Worm (Caenorhabditis elegans) whole organism, L1 larva: ENCODE data around the gene haf-8.

Experiments
- C16A3.4 ChIP-seq: fragments of 150-350 bp; optimal IDR thresholded peaks from 2 replicates; lab custom pipeline; 2014; ENCODE audit warnings: missing biosample characterization, missing genetic modification characterization
- blmp-1 ChIP-seq: fragments of 150-350 bp; optimal IDR thresholded peaks from 2 replicates; lab custom pipeline; 2014; ENCODE audit warnings: missing biosample characterization, missing genetic modification characterization
- ceh-82 ChIP-seq, 3 experiments: fragments of 150-350 bp in 1 of 3; sonication (generic microtip) in 2 of 3; optimal IDR thresholded peaks; 2 replicates each; lab custom pipeline; 2014 to 2017; ENCODE audit warnings: missing biosample characterization in 3 of 3, missing genetic modification characterization in 3 of 3
- ceh-88 ChIP-seq: fragments of 200-800 bp; sonication (Bioruptor generic); IDR thresholded peaks from 2 replicates; pipeline ENCODE4 v1.3.6; 2022; ENCODE audit warnings: missing genetic modification characterization, missing compliant biosample characterization
- ceh-90 ChIP-seq: sonication (generic microtip); optimal IDR thresholded peaks from 2 replicates; lab custom pipeline; 2016; ENCODE audit warnings: missing genetic modification characterization, missing compliant biosample characterization
- efl-1 ChIP-seq, 4 experiments: fragments of 150-350 bp; optimal IDR thresholded peaks in 3 of 4; peaks in 1 of 4; 1 replicate in 1 of 4; 2 replicates in 3 of 4; lab custom pipeline; 2014; ENCODE audit warnings: missing biosample characterization in 2 of 4, missing genetic modification characterization in 2 of 4, missing genetic modification reagents in 2 of 4
- elt-3 ChIP-seq, 6 experiments: fragments of 150-350 bp in 1 of 6; sonication (generic microtip); optimal IDR thresholded peaks; 2 replicates each; lab custom pipeline; 2017 to 2018; ENCODE audit warnings: missing biosample characterization in 6 of 6, missing genetic modification characterization in 6 of 6, inconsistent platforms in 1 of 6
- fkh-4 ChIP-seq: sonication (generic microtip); optimal IDR thresholded peaks from 2 replicates; lab custom pipeline; 2016; ENCODE audit warnings: missing compliant biosample characterization, missing genetic modification characterization, borderline replicate concordance
- grh-1 ChIP-seq: fragments of 200-800 bp; sonication (Bioruptor generic); IDR thresholded peaks from 2 replicates; pipeline ENCODE4 v1.3.6; 2022; ENCODE audit warnings: missing genetic modification reagents, missing genetic modification characterization, missing compliant biosample characterization
- irx-1 ChIP-seq: sonication (generic microtip); optimal IDR thresholded peaks from 2 replicates; lab custom pipeline; 2016; ENCODE audit warnings: missing genetic modification characterization, missing compliant biosample characterization
- lin-14 ChIP-seq: fragments of 200-800 bp; sonication (Bioruptor generic); optimal IDR thresholded peaks from 2 replicates; lab custom pipeline; 2018; ENCODE audit warnings: mild to moderate bottlenecking, missing genetic modification characterization, moderate library complexity, missing compliant biosample characterization
- lin-35 ChIP-seq, 2 experiments: fragments of 150-350 bp; optimal IDR thresholded peaks; 2 replicates each; lab custom pipeline; 2014; ENCODE audit warnings: missing biosample characterization in 2 of 2, missing genetic modification characterization in 2 of 2, missing genetic modification reagents in 2 of 2
- lsy-2 ChIP-seq, 2 experiments: fragments of 150-350 bp; optimal IDR thresholded peaks; 2 replicates each; lab custom pipeline; 2014; ENCODE audit warnings: missing biosample characterization in 2 of 2, missing genetic modification characterization in 2 of 2
- mep-1 ChIP-seq: fragments of 150-350 bp; optimal IDR thresholded peaks from 2 replicates; lab custom pipeline; 2014; ENCODE audit warnings: missing biosample characterization, missing genetic modification characterization
- nhr-19 ChIP-seq: fragments of 200-800 bp; sonication (Bioruptor generic); conservative IDR thresholded peaks from 2 replicates; pipeline ENCODE4 v1.3.6; 2022; ENCODE audit warnings: missing genetic modification characterization, missing compliant biosample characterization
- nhr-20 ChIP-seq: sonication (generic microtip); optimal IDR thresholded peaks from 2 replicates; lab custom pipeline; 2016; ENCODE audit warnings: mild to moderate bottlenecking, missing genetic modification characterization, missing compliant biosample characterization
- nhr-47 ChIP-seq: sonication (generic microtip); optimal IDR thresholded peaks from 2 replicates; lab custom pipeline; 2016; ENCODE audit warnings: mild to moderate bottlenecking, missing genetic modification characterization, moderate library complexity, missing compliant biosample characterization
- nhr-71 ChIP-seq: sonication (generic microtip); optimal IDR thresholded peaks from 2 replicates; lab custom pipeline; 2016; ENCODE audit warnings: mild to moderate bottlenecking, missing genetic modification characterization, moderate library complexity, missing compliant biosample characterization
- nhr-85 ChIP-seq: sonication (generic microtip); peaks from one replicate; lab custom pipeline; 2016; ENCODE audit warnings: missing genetic modification characterization, inconsistent platforms, missing compliant biosample characterization
- nhr-90 ChIP-seq: sonication (generic microtip); optimal IDR thresholded peaks from 2 replicates; lab custom pipeline; 2016; ENCODE audit warnings: mild to moderate bottlenecking, missing genetic modification characterization, missing compliant biosample characterization; ENCODE audit not compliant: poor library complexity
- pax-3 ChIP-seq: fragments of 200-800 bp; sonication (Bioruptor generic); optimal IDR thresholded peaks from 2 replicates; lab custom pipeline; 2018; ENCODE audit warnings: mild to moderate bottlenecking, missing genetic modification characterization, moderate library complexity, missing compliant biosample characterization
- snu-23 ChIP-seq: sonication (generic microtip); optimal IDR thresholded peaks from 2 replicates; lab custom pipeline; 2016; ENCODE audit warnings: missing genetic modification characterization, missing compliant biosample characterization
- sptf-1 ChIP-seq: fragments of 150-350 bp; optimal IDR thresholded peaks from 2 replicates; lab custom pipeline; 2014; ENCODE audit warnings: missing biosample characterization, missing genetic modification characterization
- sup-37 ChIP-seq: fragments of 200-800 bp; sonication (Bioruptor generic); optimal IDR thresholded peaks from 2 replicates; lab custom pipeline; 2018; ENCODE audit warnings: mild to moderate bottlenecking, missing genetic modification characterization, missing compliant biosample characterization
- tbx-2 ChIP-seq: sonication (generic microtip); optimal IDR thresholded peaks from 2 replicates; lab custom pipeline; 2016; ENCODE audit warnings: missing genetic modification characterization, missing compliant biosample characterization
- unc-130 ChIP-seq: fragments of 150-350 bp; optimal IDR thresholded peaks from 2 replicates; lab custom pipeline; 2017; ENCODE audit warnings: missing biosample characterization, missing genetic modification characterization, inconsistent platforms
- vab-15 ChIP-seq: sonication (generic microtip); optimal IDR thresholded peaks from 2 replicates; lab custom pipeline; 2017; ENCODE audit warnings: missing genotype, mild to moderate bottlenecking, missing genetic modification characterization, missing compliant biosample characterization
- xbp-1 ChIP-seq: sonication (generic microtip); optimal IDR thresholded peaks from 2 replicates; lab custom pipeline; 2016; ENCODE audit warnings: missing genetic modification characterization, missing compliant biosample characterization

haf-8 gene

ce11 chrIV:14677095-14677633, 22.6 kb downstream of the haf-8 start, which contains the start of gene Y57G11C.31:
Y57G11C.31 (plus strand) TSS chrIV:14677370.
- TF ChIP-seq nhr-85 (tag; lab: Kevin White, UChicago) (peak; percentile 66), ceh-90 (tag; lab: Kevin White, UChicago) (no peak), ceh-82 (tag; optimal IDR thresholded peaks at IDR 0.05; lab: Kevin White, UChicago) (no peak), blmp-1 (tag; lab: Kevin White, UChicago) (no peak), C16A3.4 (tag; lab: Kevin White, UChicago) (no peak), elt-3 (tag; optimal IDR thresholded peaks at IDR 0.05; lab: Kevin White, UChicago) (peak in 2 of 6 experiments; percentile 14 to 44), efl-1 (optimal IDR thresholded peaks at IDR 0.05; lab: Kevin White, UChicago) (no peak), efl-1 (GFP tag; optimal IDR thresholded peaks at IDR 0.05 in 1 of 2; lab: Kevin White, UChicago) (peak in 1 of 2 experiments; percentile 86), irx-1 (no peak)

DNA sequence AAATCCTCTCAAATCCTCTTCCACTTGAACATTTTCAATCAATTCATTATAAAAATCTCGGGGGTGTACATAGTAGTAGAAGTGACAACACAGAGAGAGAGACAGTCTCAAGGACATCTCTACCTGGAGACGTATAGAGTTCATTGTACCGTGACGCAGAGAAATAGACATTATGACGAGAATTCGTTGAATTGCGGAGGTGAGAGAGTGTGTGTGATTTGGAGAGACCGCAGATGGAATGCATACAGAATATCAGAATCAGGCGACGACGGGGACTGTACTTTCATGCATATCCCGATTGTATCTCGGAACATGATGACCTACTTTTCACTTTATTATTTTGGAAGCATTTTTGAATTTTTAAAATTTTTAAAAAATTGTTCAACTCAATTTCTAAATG, 24.0 kb downstream of the haf-8 start:
- TF ChIP-seq nhr-71 (tag; lab: Kevin White, UChicago) (peak; percentile 49), efl-1 (optimal IDR thresholded peaks at IDR 0.05; lab: Kevin White, UChicago) (peak in 1 of 2 experiments; percentile 26), efl-1 (GFP tag; optimal IDR thresholded peaks at IDR 0.05 in 1 of 2; lab: Kevin White, UChicago) (peak in 1 of 2 experiments; percentile 63), snu-23 (GFP tag; lab: Kevin White, UChicago) (peak; percentile 75), ceh-88 (no peak), xbp-1 (tag; lab: Kevin White, UChicago) (peak; percentile 14), nhr-85 (tag; lab: Kevin White, UChicago) (peak; percentile 95), nhr-19 (GFP tag; lab: Robert Waterston, UW) (no peak), pax-3 (tag; lab: Kevin White, UChicago) (no peak), grh-1 (GFP tag; lab: Robert Waterston, UW) (0 out of 2 replicates have a peak, but pooled peaks have one; percentile 38), nhr-90 (tag; lab: Kevin White, UChicago) (peak; percentile 30), lin-35 (GFP tag; optimal IDR thresholded peaks at IDR 0.05; lab: Kevin White, UChicago) (peak in 1 of 2 experiments; percentile 41), nhr-20 (tag; lab: Kevin White, UChicago) (peak; percentile 55), lsy-2 (tag; optimal IDR thresholded peaks at IDR 0.05; lab: Kevin White, UChicago) (peak; percentile 20 to 44), blmp-1 (tag; lab: Kevin White, UChicago) (peak; percentile 88), elt-3 (tag; optimal IDR thresholded peaks at IDR 0.05; lab: Kevin White, UChicago) (peak in 1 of 6 experiments; percentile 45), tbx-2 (tag; lab: Kevin White, UChicago) (peak; percentile 3), vab-15 (tag; lab: Kevin White, UChicago) (no peak), mep-1 (tag; lab: Kevin White, UChicago) (peak; percentile 77), nhr-47 (tag; lab: Kevin White, UChicago) (peak; percentile 23)

DNA sequence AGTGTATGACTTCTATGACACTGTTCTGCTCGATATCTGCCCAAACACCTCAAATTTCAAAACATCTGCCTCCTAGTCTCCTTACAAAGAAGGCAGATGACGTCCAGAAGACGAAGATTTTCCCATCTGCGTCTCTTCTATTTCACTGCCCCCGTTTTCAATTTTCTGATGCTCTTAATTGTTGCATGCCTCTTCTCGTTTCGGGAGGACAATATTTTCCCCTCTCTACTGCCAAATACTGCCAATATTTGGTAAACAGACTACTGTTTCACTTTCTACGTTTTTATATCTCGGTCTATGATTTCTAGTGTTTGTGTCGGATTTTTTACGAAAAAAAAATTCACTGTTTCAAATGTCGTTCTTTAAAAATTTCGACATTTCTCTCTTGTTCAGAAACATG, 38.4 kb downstream of the haf-8 start:
- peak; percentile 47 for TF ChIP-seq blmp-1 (tag; lab: Kevin White, UChicago)
- TF ChIP-seq sup-37 (GFP tag; lab: Kevin White, UChicago): no peak
- TF ChIP-seq, all 84 proteins: peak for 1

ce11 chrIV:14658927-14659326, 40.8 kb downstream of the haf-8 start:
- TF ChIP-seq efl-1 (optimal IDR thresholded peaks at IDR 0.05; lab: Kevin White, UChicago): no peak
- no peak for TF ChIP-seq efl-1 (GFP tag; optimal IDR thresholded peaks at IDR 0.05 in 1 of 2; lab: Kevin White, UChicago)
- TF ChIP-seq nhr-71 (tag; lab: Kevin White, UChicago): no peak
- no peak for TF ChIP-seq unc-130
- no peak for TF ChIP-seq snu-23 (GFP tag; lab: Kevin White, UChicago)
- TF ChIP-seq sptf-1: no peak
- TF ChIP-seq lin-14: no peak
- no peak for TF ChIP-seq lin-35 (GFP tag; optimal IDR thresholded peaks at IDR 0.05; lab: Kevin White, UChicago)
- TF ChIP-seq grh-1 (GFP tag; lab: Robert Waterston, UW): no peak
- no peak for TF ChIP-seq ceh-90 (tag; lab: Kevin White, UChicago)
- no peak for TF ChIP-seq irx-1

ce11 chrIV:14658054-14658631, 41.6 kb downstream of the haf-8 start, which contains the start of gene anoh-2:
anoh-2 (plus strand) TSS chrIV:14658308.
- no peak for TF ChIP-seq efl-1 (optimal IDR thresholded peaks at IDR 0.05; lab: Kevin White, UChicago)
- peak in 1 of 2 experiments; percentile 74 for TF ChIP-seq efl-1 (GFP tag; optimal IDR thresholded peaks at IDR 0.05 in 1 of 2; lab: Kevin White, UChicago)
- TF ChIP-seq fkh-4 (tag; lab: Kevin White, UChicago): no peak
